Fruit fly (Drosophila melanogaster) whole organism: Measurements from ENCODE around the gene Ufl1.

Source experiments
- CG8478 ChIP-seq: fragments of >200 bp; optimal IDR thresholded peaks from 2 replicates; lab custom pipeline; 2018; ENCODE audit warnings: inconsistent platforms
- EcR ChIP-seq, 2 experiments: fragments of >200 bp; optimal IDR thresholded peaks; 2 replicates each; lab custom pipeline; 2017; ENCODE audit warnings: missing biosample characterization in 2 of 2, missing genetic modification characterization in 2 of 2, missing genetic modification reagents in 2 of 2
- pan ChIP-seq: fragments of >200 bp; optimal IDR thresholded peaks from 2 replicates; lab custom pipeline; 2017
- psq ChIP-seq: fragments of >200 bp; optimal IDR thresholded peaks from 2 replicates; lab custom pipeline; 2017
- usp ChIP-seq: fragments of >200 bp; optimal IDR thresholded peaks from 2 replicates; lab custom pipeline; 2017; ENCODE audit warnings: missing biosample characterization, missing genetic modification characterization, mixed read lengths

DNA sequence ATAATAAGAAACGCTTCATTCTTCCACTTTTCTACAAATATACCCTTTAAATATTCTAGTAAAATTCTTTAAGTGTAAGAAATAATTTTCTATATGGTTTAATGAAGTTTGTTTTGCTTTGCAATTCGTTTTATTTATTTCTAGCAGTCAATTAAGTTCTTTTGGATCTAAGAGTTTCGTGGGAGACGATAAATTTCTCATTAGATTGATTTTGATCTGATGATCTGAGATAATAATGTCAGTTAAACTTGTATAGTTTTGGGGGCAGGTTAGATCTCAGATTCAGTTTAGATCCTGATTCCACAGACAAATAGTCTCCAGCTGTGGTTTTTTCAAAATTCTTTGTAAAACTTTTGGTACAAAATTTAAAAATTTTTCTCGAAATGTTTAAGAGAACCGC lies 15.2 kb downstream of the Ufl1 start, which contains the start of gene dj:
- TF ChIP-seq usp (GFP tag; lab: Kevin White, UChicago) = no peak
- TF ChIP-seq EcR (GFP tag; optimal IDR thresholded peaks at IDR 0.05; lab: Kevin White, UChicago) = no peak
- no peak for TF ChIP-seq CG8478
- no peak for TF ChIP-seq psq (lab: Kevin White, UChicago)
- TF ChIP-seq pan = no peak
